Worm (Caenorhabditis elegans) whole organism, L3 larva: ENCODE results near the gene nekl-4.
A peak's percentile ranks its signal among the peaks of the same experiment; 100 is the strongest.

Source experiments
- R02D3.7 ChIP-seq: fragments of 150-350 bp; optimal IDR thresholded peaks from 2 replicates; lab custom pipeline; 2014; ENCODE audit warnings: missing biosample characterization, missing genetic modification characterization
- ZK546.5 ChIP-seq: sonication (generic microtip); optimal IDR thresholded peaks from 2 replicates; lab custom pipeline; 2017; ENCODE audit warnings: missing biosample characterization, missing genetic modification characterization
- aly-2 ChIP-seq: fragments of 150-350 bp; optimal IDR thresholded peaks from 2 replicates; lab custom pipeline; 2014; ENCODE audit warnings: missing biosample characterization, missing genetic modification characterization
- ama-1 ChIP-seq: fragments of 150-350 bp; optimal IDR thresholded peaks from 2 replicates; lab custom pipeline; 2018
- ceh-16 ChIP-seq: sonication (generic microtip); optimal IDR thresholded peaks from 2 replicates; lab custom pipeline; 2017; ENCODE audit warnings: missing biosample characterization, missing genetic modification characterization
- ceh-28 ChIP-seq: fragments of 150-350 bp; optimal IDR thresholded peaks from 2 replicates; lab custom pipeline; 2014; ENCODE audit warnings: missing biosample characterization, missing genetic modification reagents, missing genetic modification characterization
- ceh-82 ChIP-seq: fragments of 150-350 bp; optimal IDR thresholded peaks from 2 replicates; lab custom pipeline; 2014; ENCODE audit warnings: missing biosample characterization, missing genetic modification characterization
- ceh-9 ChIP-seq: sonication (generic microtip); optimal IDR thresholded peaks from 2 replicates; lab custom pipeline; 2018; ENCODE audit warnings: missing biosample characterization, missing genetic modification characterization
- daf-12 ChIP-seq: fragments of 150-350 bp; optimal IDR thresholded peaks from 2 replicates; lab custom pipeline; 2014; ENCODE audit warnings: missing biosample characterization, missing genetic modification reagents, missing genetic modification characterization
- egl-27 ChIP-seq: sonication (generic microtip); optimal IDR thresholded peaks from 4 replicates; lab custom pipeline; 2017; ENCODE audit warnings: missing biosample characterization, missing genetic modification reagents, missing genetic modification characterization
- egl-5 ChIP-seq: fragments of 150-350 bp; optimal IDR thresholded peaks from 2 replicates; lab custom pipeline; 2017; ENCODE audit warnings: missing biosample characterization, missing genetic modification reagents, missing genetic modification characterization, inconsistent platforms
- elt-1 ChIP-seq: fragments of 150-350 bp; optimal IDR thresholded peaks from 2 replicates; lab custom pipeline; 2014; ENCODE audit warnings: missing biosample characterization, missing genetic modification characterization
- elt-2 ChIP-seq: sonication (generic microtip); optimal IDR thresholded peaks from 2 replicates; lab custom pipeline; 2016; ENCODE audit warnings: missing genetic modification reagents, mild to moderate bottlenecking, missing genetic modification characterization, missing compliant biosample characterization
- elt-3 ChIP-seq, 3 experiments: fragments of 150-350 bp in 1 of 3; sonication (generic microtip) in 2 of 3; optimal IDR thresholded peaks; 2 replicates in 2 of 3; 4 replicates in 1 of 3; lab custom pipeline; 2014 to 2017; ENCODE audit warnings: missing biosample characterization in 3 of 3, missing genetic modification characterization in 3 of 3
- eor-1 ChIP-seq, 2 experiments: fragments of 150-350 bp; optimal IDR thresholded peaks; 2 replicates each; lab custom pipeline; 2014 to 2018; ENCODE audit warnings: missing biosample characterization in 2 of 2, missing genetic modification characterization in 2 of 2
- fkh-10 ChIP-seq: sonication (generic microtip); optimal IDR thresholded peaks from 2 replicates; lab custom pipeline; 2017; ENCODE audit warnings: missing biosample characterization, missing genetic modification reagents, missing genetic modification characterization
- fkh-2 ChIP-seq: fragments of 150-350 bp; optimal IDR thresholded peaks from 2 replicates; lab custom pipeline; 2014; ENCODE audit warnings: missing biosample characterization, missing genetic modification reagents, missing genetic modification characterization
- fos-1 ChIP-seq: fragments of 150-350 bp; optimal IDR thresholded peaks from 2 replicates; lab custom pipeline; 2014; ENCODE audit warnings: missing biosample characterization, missing genetic modification characterization
- hmg-11 ChIP-seq: sonication (generic microtip); optimal IDR thresholded peaks from 2 replicates; lab custom pipeline; 2016; ENCODE audit warnings: missing genetic modification characterization, missing compliant biosample characterization
- jun-1 ChIP-seq: fragments of 150-350 bp; optimal IDR thresholded peaks from 2 replicates; lab custom pipeline; 2014; ENCODE audit warnings: missing biosample characterization, missing genetic modification reagents, missing genetic modification characterization
- lin-15B ChIP-seq: fragments of 150-350 bp; optimal IDR thresholded peaks from 2 replicates; lab custom pipeline; 2014; ENCODE audit warnings: missing biosample characterization, missing genetic modification characterization
- lin-39 ChIP-seq: fragments of 150-350 bp; optimal IDR thresholded peaks from 2 replicates; lab custom pipeline; 2018; ENCODE audit warnings: missing biosample characterization, missing genetic modification reagents, missing genetic modification characterization
- lsy-12 ChIP-seq: sonication (generic microtip); optimal IDR thresholded peaks from 2 replicates; lab custom pipeline; 2016; ENCODE audit warnings: mild to moderate bottlenecking, missing genetic modification characterization, missing compliant biosample characterization
- mdl-1 ChIP-seq: fragments of 150-350 bp; optimal IDR thresholded peaks from 2 replicates; lab custom pipeline; 2014; ENCODE audit warnings: missing biosample characterization, missing genetic modification characterization
- mml-1 ChIP-seq: fragments of 150-350 bp; sonication (generic microtip); optimal IDR thresholded peaks from 3 replicates; lab custom pipeline; 2014; ENCODE audit warnings: missing biosample characterization, missing genetic modification characterization
- nfya-1 ChIP-seq: sonication (generic microtip); optimal IDR thresholded peaks from 2 replicates; lab custom pipeline; 2017; ENCODE audit warnings: missing genetic modification characterization, mild to moderate bottlenecking, missing compliant biosample characterization, antibody characterized with exemption, moderate library complexity; ENCODE audit not compliant: insufficient read depth
- nhr-11 ChIP-seq: fragments of 150-350 bp; optimal IDR thresholded peaks from 2 replicates; lab custom pipeline; 2014; ENCODE audit warnings: missing biosample characterization, missing genetic modification characterization
- nhr-12 ChIP-seq: fragments of 150-350 bp; optimal IDR thresholded peaks from 2 replicates; lab custom pipeline; 2014; ENCODE audit warnings: missing biosample characterization, missing genetic modification characterization
- nhr-23 ChIP-seq: fragments of 150-350 bp; optimal IDR thresholded peaks from 2 replicates; lab custom pipeline; 2014; ENCODE audit warnings: missing biosample characterization, missing genetic modification reagents, missing genetic modification characterization
- nhr-237 ChIP-seq: fragments of 150-350 bp; optimal IDR thresholded peaks from 2 replicates; lab custom pipeline; 2014; ENCODE audit warnings: missing biosample characterization, missing genetic modification characterization
- nhr-25 ChIP-seq: sonication (generic microtip); optimal IDR thresholded peaks from 2 replicates; lab custom pipeline; 2017; ENCODE audit warnings: missing biosample characterization, missing genetic modification characterization
- nhr-28 ChIP-seq: fragments of 150-350 bp; optimal IDR thresholded peaks from 2 replicates; lab custom pipeline; 2014; ENCODE audit warnings: missing biosample characterization, missing genetic modification characterization
- nhr-43 ChIP-seq: sonication (generic microtip); optimal IDR thresholded peaks from 2 replicates; lab custom pipeline; 2016; ENCODE audit warnings: mild to moderate bottlenecking, missing genetic modification characterization, missing compliant biosample characterization; ENCODE audit not compliant: poor library complexity, severe bottlenecking
- nhr-67 ChIP-seq: fragments of 150-350 bp; optimal IDR thresholded peaks from 2 replicates; lab custom pipeline; 2014; ENCODE audit warnings: missing biosample characterization, missing genetic modification characterization
- nhr-76 ChIP-seq: fragments of 150-350 bp; sonication (generic microtip); optimal IDR thresholded peaks from 5 replicates; lab custom pipeline; 2014; ENCODE audit warnings: missing biosample characterization, missing genetic modification characterization
- nhr-77 ChIP-seq: fragments of 150-350 bp; optimal IDR thresholded peaks from 2 replicates; lab custom pipeline; 2014; ENCODE audit warnings: missing biosample characterization, missing genetic modification characterization
- pha-4 ChIP-seq: fragments of 150-350 bp; optimal IDR thresholded peaks from 2 replicates; lab custom pipeline; 2014; ENCODE audit warnings: missing biosample characterization, missing genetic modification reagents, missing genetic modification characterization
- pqm-1 ChIP-seq: fragments of 150-350 bp; optimal IDR thresholded peaks from 2 replicates; lab custom pipeline; 2017; ENCODE audit warnings: missing biosample characterization, missing genetic modification characterization, inconsistent platforms
- sea-2 ChIP-seq: fragments of 150-350 bp; sonication (generic microtip); optimal IDR thresholded peaks from 4 replicates; lab custom pipeline; 2014; ENCODE audit warnings: missing biosample characterization, missing genetic modification reagents, missing genetic modification characterization
- skn-1 ChIP-seq: fragments of 150-350 bp; optimal IDR thresholded peaks from 2 replicates; lab custom pipeline; 2014; ENCODE audit warnings: missing biosample characterization, missing genetic modification characterization
- snpc-4 ChIP-seq: fragments of 150-350 bp; optimal IDR thresholded peaks from 2 replicates; lab custom pipeline; 2014; ENCODE audit warnings: missing biosample characterization, missing genetic modification characterization
- tbx-2 ChIP-seq: sonication (generic microtip); optimal IDR thresholded peaks from 2 replicates; lab custom pipeline; 2016; ENCODE audit warnings: mild to moderate bottlenecking, missing genetic modification characterization, missing compliant biosample characterization
- unc-39 ChIP-seq: sonication (generic microtip); optimal IDR thresholded peaks from 4 replicates; lab custom pipeline; 2017; ENCODE audit warnings: missing biosample characterization, missing genetic modification characterization
- unc-62 ChIP-seq: fragments of 150-350 bp; sonication (generic microtip); optimal IDR thresholded peaks from 4 replicates; lab custom pipeline; 2014; ENCODE audit warnings: missing biosample characterization, missing genetic modification reagents, missing genetic modification characterization
- zag-1 ChIP-seq: fragments of 150-350 bp; optimal IDR thresholded peaks from 2 replicates; lab custom pipeline; 2014; ENCODE audit warnings: missing biosample characterization, missing genetic modification characterization
- ztf-11 ChIP-seq: fragments of 150-350 bp; optimal IDR thresholded peaks from 2 replicates; lab custom pipeline; 2014; ENCODE audit warnings: missing biosample characterization, missing genetic modification characterization
- ztf-4 ChIP-seq: fragments of 150-350 bp; optimal IDR thresholded peaks from 2 replicates; lab custom pipeline; 2014; ENCODE audit warnings: missing biosample characterization, missing genetic modification characterization

Gene nekl-4

DNA sequence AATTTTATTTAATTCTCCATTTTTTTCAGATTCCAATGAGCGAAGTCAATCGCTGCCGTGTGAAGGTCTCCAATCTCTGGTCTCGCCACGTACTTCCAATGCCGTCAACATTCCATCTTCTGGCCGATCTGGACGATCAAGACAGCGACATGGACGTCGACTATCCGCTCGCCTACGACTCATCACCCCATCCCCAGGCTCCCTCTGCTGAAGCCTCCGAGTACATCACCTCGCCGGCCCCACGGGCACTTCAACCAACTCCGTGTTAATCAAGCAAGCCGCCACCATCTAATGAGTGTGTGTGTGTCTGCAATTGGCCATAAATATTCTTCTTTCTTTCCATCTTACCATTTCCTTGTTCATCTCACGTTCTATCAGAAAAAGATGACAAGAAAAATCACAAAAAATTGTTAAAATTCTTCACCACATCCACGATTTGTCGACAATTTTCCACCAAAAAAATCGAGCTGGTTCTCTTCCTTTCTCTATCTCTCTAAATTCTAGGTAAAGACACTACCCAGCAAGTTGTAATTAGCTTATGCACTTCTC lies 11.8 kb downstream of the nekl-4 start:
- TF ChIP-seq fos-1 (no peak), ama-1 (lab: Kevin White, UChicago) (peak; percentile 44)

ce11 chrIII:5504725-5505473 lies 12.4 kb downstream of the nekl-4 start:
- TF ChIP-seq nhr-67 (tag; lab: Kevin White, UChicago) (no peak), eor-1 (tag; optimal IDR thresholded peaks at IDR 0.05; lab: Kevin White, UChicago) (no peak), unc-39 (tag; lab: Kevin White, UChicago) (no peak), lin-39 (tag; lab: Kevin White, UChicago) (no peak), lin-15B (tag; lab: Kevin White, UChicago) (no peak), ama-1 (lab: Kevin White, UChicago) (no peak), nhr-43 (tag; lab: Kevin White, UChicago) (peak; percentile 42)

DNA sequence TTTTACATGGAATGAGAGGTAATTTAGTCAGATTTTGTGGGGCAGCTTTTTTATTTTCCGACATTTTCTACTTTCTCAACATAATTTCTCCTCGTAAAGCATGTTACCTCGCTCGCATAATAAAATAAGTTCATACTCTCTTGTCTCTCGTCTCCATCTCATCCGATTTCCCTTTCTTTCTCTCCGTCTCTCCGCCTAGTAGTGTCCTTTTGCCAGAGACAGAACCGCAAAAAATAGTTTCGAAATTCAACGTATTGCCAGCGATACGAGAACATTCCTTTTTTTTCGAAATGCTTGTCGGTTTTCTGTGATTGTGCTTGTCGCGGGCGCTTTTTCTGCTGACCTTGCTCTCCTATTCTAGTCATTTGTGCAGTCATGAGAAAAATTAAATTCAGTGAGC lies 13.2 kb downstream of the nekl-4 start:
- TF ChIP-seq nhr-12 (tag; lab: Kevin White, UChicago): no peak
- no peak for TF ChIP-seq fos-1
- no peak for TF ChIP-seq sea-2 (GFP tag; lab: Kevin White, UChicago)
- no peak for TF ChIP-seq nhr-76 (tag; lab: Kevin White, UChicago)
- TF ChIP-seq pqm-1 (tag; lab: Kevin White, UChicago): peak; percentile 34
- TF ChIP-seq nhr-23: peak; percentile 45
- no peak for TF ChIP-seq daf-12 (tag; lab: Kevin White, UChicago)
- TF ChIP-seq fkh-10 (GFP tag; lab: Kevin White, UChicago): peak; percentile 29
- no peak for TF ChIP-seq mml-1
- no peak for TF ChIP-seq nhr-67 (tag; lab: Kevin White, UChicago)
- TF ChIP-seq lin-15B (tag; lab: Kevin White, UChicago): peak; percentile 25
- TF ChIP-seq hmg-11 (tag; lab: Kevin White, UChicago): peak; percentile 28
- peak; percentile 98 for TF ChIP-seq ama-1 (lab: Kevin White, UChicago)
- TF ChIP-seq eor-1 (tag; optimal IDR thresholded peaks at IDR 0.05; lab: Kevin White, UChicago): no peak
- peak; percentile 28 for TF ChIP-seq nhr-43 (tag; lab: Kevin White, UChicago)
- TF ChIP-seq R02D3.7: no peak
- TF ChIP-seq unc-39 (tag; lab: Kevin White, UChicago): no peak
- TF ChIP-seq aly-2: no peak
- no peak for TF ChIP-seq zag-1 (tag; lab: Kevin White, UChicago)
- peak; percentile 12 for TF ChIP-seq egl-5
- peak; percentile 56 for TF ChIP-seq elt-2 (tag; lab: Kevin White, UChicago)
- peak; percentile 15 for TF ChIP-seq skn-1 (tag; lab: Kevin White, UChicago)
- peak; percentile 56 for TF ChIP-seq snpc-4 (tag; lab: Kevin White, UChicago)
- TF ChIP-seq jun-1 (tag; lab: Kevin White, UChicago): peak; percentile 77
- TF ChIP-seq elt-1: no peak
- no peak for TF ChIP-seq nhr-77 (tag; lab: Kevin White, UChicago)
- TF ChIP-seq egl-27 (tag; lab: Kevin White, UChicago): no peak
- TF ChIP-seq nhr-28 (tag; lab: Kevin White, UChicago): no peak
- TF ChIP-seq nfya-1 (tag; lab: Kevin White, UChicago): peak; percentile 70
- TF ChIP-seq nhr-25 (tag; lab: Kevin White, UChicago): peak; percentile 90
- peak; percentile 44 for TF ChIP-seq ztf-4
- TF ChIP-seq pha-4: no peak
- no peak for TF ChIP-seq mdl-1 (tag; lab: Kevin White, UChicago)
- peak; percentile 40 for TF ChIP-seq lsy-12 (tag; lab: Kevin White, UChicago)
- no peak for TF ChIP-seq nhr-11
- TF ChIP-seq ceh-82 (tag; lab: Kevin White, UChicago): no peak
- peak; percentile 56 for TF ChIP-seq ceh-28 (tag; lab: Kevin White, UChicago)
- no peak for TF ChIP-seq fkh-2 (tag; lab: Kevin White, UChicago)
- no peak for TF ChIP-seq ztf-11 (tag; lab: Kevin White, UChicago)
- no peak for TF ChIP-seq ZK546.5 (tag; lab: Kevin White, UChicago)
- no peak for TF ChIP-seq ceh-16 (tag; lab: Kevin White, UChicago)
- TF ChIP-seq unc-62 (GFP tag; lab: Kevin White, UChicago): no peak
- no peak for TF ChIP-seq tbx-2 (tag; lab: Kevin White, UChicago)
- TF ChIP-seq ceh-9 (tag; lab: Kevin White, UChicago): no peak
- no peak for TF ChIP-seq nhr-237 (tag; lab: Kevin White, UChicago)
- peak in 1 of 3 experiments; percentile 38 for TF ChIP-seq elt-3 (tag; optimal IDR thresholded peaks at IDR 0.05; lab: Kevin White, UChicago)
- peak; percentile 4 for TF ChIP-seq lin-39 (tag; lab: Kevin White, UChicago)
